Fruit fly (Drosophila melanogaster) whole organism, embryonic: Measurements from ENCODE around the gene CG14104.
"Not testable (repeated sequence)": the region's sequence is repeated elsewhere in the genome, so short reads cannot be mapped to it uniquely, and the experiment has no call there.

Source experiments
- Adf1 ChIP-seq: fragments of 200-800 bp; sonication (Bioruptor generic); IDR thresholded peaks from 2 replicates; pipeline ENCODE4 v1.3.6; 2022; ENCODE audit warnings: missing biosample characterization, missing genetic modification characterization
- CG13775 ChIP-seq: fragments of 200-800 bp; sonication (Bioruptor generic); optimal IDR thresholded peaks from 3 replicates; lab custom pipeline; 2017; ENCODE audit warnings: missing biosample characterization, mild to moderate bottlenecking, missing genetic modification characterization
- CG17328 ChIP-seq: fragments of 200-800 bp; sonication (Bioruptor generic); IDR thresholded peaks from 2 replicates; pipeline ENCODE4 v1.3.6; 2022; ENCODE audit warnings: missing biosample characterization, missing genetic modification characterization
- CG18599 ChIP-seq: fragments of 200-800 bp; sonication (Bioruptor generic); optimal IDR thresholded peaks from 3 replicates; lab custom pipeline; 2017; ENCODE audit warnings: missing biosample characterization, missing genetic modification characterization, mild to moderate bottlenecking, moderate library complexity, missing genetic modification reagents
- CG2202 ChIP-seq: fragments of 200-800 bp; sonication (Bioruptor generic); optimal IDR thresholded peaks from 2 replicates; lab custom pipeline; 2018; ENCODE audit warnings: missing biosample characterization, mild to moderate bottlenecking, missing genetic modification characterization
- CG34376 ChIP-seq: fragments of 200-800 bp; sonication (Bioruptor generic); optimal IDR thresholded peaks from 2 replicates; lab custom pipeline; 2018; ENCODE audit warnings: missing biosample characterization, mild to moderate bottlenecking, missing genetic modification characterization
- CG4360 ChIP-seq: fragments of 200-800 bp; sonication (Bioruptor generic); IDR thresholded peaks from 2 replicates; pipeline ENCODE4 v1.3.6; 2022; ENCODE audit warnings: missing biosample characterization, missing genetic modification characterization
- CG6791 ChIP-seq: fragments of 200-800 bp; sonication (Bioruptor generic); IDR thresholded peaks from 3 replicates; pipeline ENCODE4 v1.3.6; 2022; ENCODE audit warnings: missing biosample characterization, missing genetic modification characterization; ENCODE audit not compliant: partially characterized antibody
- CG9609 ChIP-seq: fragments of 200-800 bp; sonication (Bioruptor generic); optimal IDR thresholded peaks from 3 replicates; lab custom pipeline; 2016; ENCODE audit warnings: missing biosample characterization, missing genetic modification characterization
- CG9727 ChIP-seq: fragments of 200-800 bp; sonication (Bioruptor generic); optimal IDR thresholded peaks from 3 replicates; lab custom pipeline; 2017; ENCODE audit warnings: missing biosample characterization, mild to moderate bottlenecking, missing genetic modification characterization
- CrebB ChIP-seq: fragments of 200-800 bp; sonication (Bioruptor generic); optimal IDR thresholded peaks from 3 replicates; lab custom pipeline; 2018; ENCODE audit warnings: missing biosample characterization, mild to moderate bottlenecking, missing genetic modification characterization
- D19A ChIP-seq: fragments of 200-800 bp; optimal IDR thresholded peaks from 3 replicates; lab custom pipeline; 2019; ENCODE audit warnings: missing biosample characterization, mild to moderate bottlenecking, missing genetic modification characterization, moderate library complexity
- Drgx ChIP-seq: fragments of 200-800 bp; sonication (Bioruptor generic); IDR thresholded peaks from 2 replicates; pipeline ENCODE4 v1.3.6; 2022; ENCODE audit warnings: missing biosample characterization, missing genetic modification characterization
- H15 ChIP-seq: fragments of 200-800 bp; sonication (Bioruptor generic); IDR thresholded peaks from 3 replicates; pipeline ENCODE4 v1.3.6; 2022; ENCODE audit warnings: missing biosample characterization, missing genetic modification characterization
- NfI ChIP-seq: fragments of 200-800 bp; sonication (Bioruptor generic); optimal IDR thresholded peaks from 3 replicates; lab custom pipeline; 2018; ENCODE audit warnings: missing biosample characterization, mild to moderate bottlenecking, missing genetic modification characterization, moderate library complexity
- Sox102F ChIP-seq: fragments of 200-800 bp; sonication (Bioruptor generic); optimal IDR thresholded peaks from 2 replicates; lab custom pipeline; 2018; ENCODE audit warnings: missing biosample characterization, mild to moderate bottlenecking, missing genetic modification characterization, moderate library complexity
- bigmax ChIP-seq: fragments of 200-800 bp; sonication (Bioruptor generic); optimal IDR thresholded peaks from 2 replicates; lab custom pipeline; 2018; ENCODE audit warnings: missing biosample characterization, mild to moderate bottlenecking, missing genetic modification characterization
- btn ChIP-seq: fragments of 200-800 bp; sonication (Bioruptor generic); optimal IDR thresholded peaks from 2 replicates; lab custom pipeline; 2016; ENCODE audit warnings: missing biosample characterization, missing genetic modification characterization
- cato ChIP-seq: fragments of 200-800 bp; sonication (Bioruptor generic); optimal IDR thresholded peaks from 2 replicates; lab custom pipeline; 2016; ENCODE audit warnings: missing biosample characterization, missing genetic modification characterization, borderline replicate concordance
- danr ChIP-seq: fragments of 200-800 bp; sonication (Bioruptor generic); IDR thresholded peaks from 2 replicates; pipeline ENCODE4 v1.3.6; 2022; ENCODE audit warnings: missing biosample characterization, missing genetic modification characterization
- gcm ChIP-seq: fragments of 200-800 bp; sonication (Bioruptor generic); optimal IDR thresholded peaks from 2 replicates; lab custom pipeline; 2019; ENCODE audit warnings: missing biosample characterization, mild to moderate bottlenecking, missing genetic modification characterization, moderate library complexity
- grn ChIP-seq: fragments of 200-800 bp; sonication (Bioruptor generic); optimal IDR thresholded peaks from 3 replicates; lab custom pipeline; 2017; ENCODE audit warnings: missing biosample characterization, missing genetic modification characterization
- gsb ChIP-seq: fragments of 200-800 bp; sonication (Bioruptor generic); IDR thresholded peaks from 2 replicates; pipeline ENCODE4 v1.3.6; 2022; ENCODE audit warnings: missing biosample characterization, missing genetic modification characterization
- gt ChIP-seq: fragments of 200-800 bp; sonication (Bioruptor generic); IDR thresholded peaks from 2 replicates; pipeline ENCODE4 v1.3.6; 2022; ENCODE audit warnings: missing biosample characterization, missing genetic modification characterization
- h ChIP-seq: fragments of >200 bp; optimal IDR thresholded peaks from 2 replicates; lab custom pipeline; 2017
- jing ChIP-seq: fragments of 200-800 bp; sonication (Bioruptor generic); optimal IDR thresholded peaks from 2 replicates; lab custom pipeline; 2018; ENCODE audit warnings: missing biosample characterization, mild to moderate bottlenecking, missing genetic modification characterization
- ro ChIP-seq: fragments of 200-800 bp; sonication (Bioruptor generic); IDR thresholded peaks from 2 replicates; pipeline ENCODE4 v1.3.6; 2022; ENCODE audit warnings: missing biosample characterization, missing genetic modification characterization
- salm ChIP-seq: fragments of 200-800 bp; sonication (Bioruptor generic); optimal IDR thresholded peaks from 2 replicates; lab custom pipeline; 2018; ENCODE audit warnings: missing biosample characterization, mild to moderate bottlenecking, missing genetic modification characterization
- sc ChIP-seq, 3 experiments: fragments of >200 bp in 2 of 3; fragments of 200-800 bp in 1 of 3; sonication (Bioruptor generic) in 1 of 3; optimal IDR thresholded peaks; 2 replicates in 2 of 3; 3 replicates in 1 of 3; lab custom pipeline; 2017; ENCODE audit warnings: mild to moderate bottlenecking in 1 of 3, missing biosample characterization in 1 of 3, missing genetic modification characterization in 1 of 3, missing genetic modification reagents in 1 of 3
- sug ChIP-seq: fragments of 200-800 bp; optimal IDR thresholded peaks from 2 replicates; lab custom pipeline; 2019; ENCODE audit warnings: missing biosample characterization, mild to moderate bottlenecking, missing genetic modification characterization, moderate library complexity
- twi ChIP-seq: fragments of 200-800 bp; optimal IDR thresholded peaks from 2 replicates; lab custom pipeline; 2019; ENCODE audit warnings: missing biosample characterization, mild to moderate bottlenecking, missing genetic modification characterization, moderate library complexity
- vnd ChIP-seq: fragments of 200-800 bp; sonication (Bioruptor generic); IDR thresholded peaks from 3 replicates; pipeline ENCODE4 v1.3.6; 2022; ENCODE audit warnings: missing biosample characterization, missing genetic modification characterization; ENCODE audit not compliant: partially characterized antibody

CG14104 gene

dm6 chr3L:19777279-19777960 lies 29.6 kb downstream of the CG14104 start (continued):
- TF ChIP-seq btn (GFP tag; lab: Kevin White, UChicago) (no peak), CG17328 (no peak), grn (GFP tag; lab: Kevin White, UChicago) (peak; percentile 33), CG9727 (GFP tag; lab: Kevin White, UChicago) (no peak), salm (tag; lab: Kevin White, UChicago) (no peak), D19A (tag; lab: Kevin White, UChicago) (no peak), gsb (GFP tag; lab: Robert Waterston, UW) (no peak), CG18599 (GFP tag; lab: Kevin White, UChicago) (peak; percentile 37), CG9609 (no peak), NfI (GFP tag; lab: Kevin White, UChicago) (no peak), jing (GFP tag; lab: Kevin White, UChicago) (no peak), gcm (GFP tag; lab: Kevin White, UChicago) (no peak), CG2202 (tag; lab: Kevin White, UChicago) (no peak), sug (tag; lab: Kevin White, UChicago) (peak; percentile 79), H15 (GFP tag; lab: Robert Waterston, UW) (no peak), Drgx (GFP tag; lab: Robert Waterston, UW) (no peak), CG34376 (GFP tag; lab: Kevin White, UChicago) (peak; percentile 34), sc (optimal IDR thresholded peaks at IDR 0.05; lab: Kevin White, UChicago) (no peak), sc (GFP tag; optimal IDR thresholded peaks at IDR 0.05; lab: Kevin White, UChicago) (no peak), twi (tag; lab: Kevin White, UChicago) (no peak), cato (GFP tag; lab: Kevin White, UChicago) (no peak), CG6791 (no peak), gt (GFP tag; lab: Robert Waterston, UW) (no peak), Adf1 (GFP tag; lab: Robert Waterston, UW) (no peak), bigmax (GFP tag; lab: Kevin White, UChicago) (no peak), h (lab: Kevin White, UChicago) (no peak), CrebB (no peak), ro (no peak), Sox102F (GFP tag; lab: Kevin White, UChicago) (no peak), CG13775 (GFP tag; lab: Kevin White, UChicago) (no peak), danr (no peak)

- not testable (repeated sequence) for TF ChIP-seq vnd (GFP tag; lab: Robert Waterston, UW); CG4360 (GFP tag; lab: Robert Waterston, UW); jing (GFP tag; lab: Kevin White, UChicago)
Observed at dm6 chr3L:19760109-19760508, 46.9 kb downstream of the CG14104 start, which contains the start of gene Vtld. Gene Vtld (plus strand): TSS chr3L:19760409.
